Worm (Caenorhabditis elegans) whole organism, late embryonic: ENCODE measurements around the gene mes-2.

Source experiments
- elt-4 ChIP-seq: sonication (generic microtip); optimal IDR thresholded peaks from 2 replicates; lab custom pipeline; 2016; ENCODE audit warnings: missing genetic modification characterization, missing compliant biosample characterization
- hlh-8 ChIP-seq: sonication (generic microtip); optimal IDR thresholded peaks from 2 replicates; lab custom pipeline; 2016; ENCODE audit warnings: missing genotype, missing genetic modification characterization, missing compliant biosample characterization
- odd-2 ChIP-seq: sonication (generic microtip); optimal IDR thresholded peaks from 2 replicates; lab custom pipeline; 2017; ENCODE audit warnings: antibody characterized with exemption, mild to moderate bottlenecking, missing genetic modification characterization, missing compliant biosample characterization
- pag-3 ChIP-seq: sonication (generic microtip); optimal IDR thresholded peaks from 2 replicates; lab custom pipeline; 2016; ENCODE audit warnings: missing compliant biosample characterization, missing genetic modification characterization, borderline replicate concordance
- pat-9 ChIP-seq: fragments of 200-800 bp; sonication (Bioruptor generic); optimal IDR thresholded peaks from 2 replicates; lab custom pipeline; 2018; ENCODE audit warnings: mild to moderate bottlenecking, missing genetic modification characterization, moderate library complexity, missing compliant biosample characterization
- unc-86 ChIP-seq: sonication (generic microtip); optimal IDR thresholded peaks from 2 replicates; lab custom pipeline; 2016; ENCODE audit warnings: missing genetic modification characterization, missing compliant biosample characterization

DNA sequence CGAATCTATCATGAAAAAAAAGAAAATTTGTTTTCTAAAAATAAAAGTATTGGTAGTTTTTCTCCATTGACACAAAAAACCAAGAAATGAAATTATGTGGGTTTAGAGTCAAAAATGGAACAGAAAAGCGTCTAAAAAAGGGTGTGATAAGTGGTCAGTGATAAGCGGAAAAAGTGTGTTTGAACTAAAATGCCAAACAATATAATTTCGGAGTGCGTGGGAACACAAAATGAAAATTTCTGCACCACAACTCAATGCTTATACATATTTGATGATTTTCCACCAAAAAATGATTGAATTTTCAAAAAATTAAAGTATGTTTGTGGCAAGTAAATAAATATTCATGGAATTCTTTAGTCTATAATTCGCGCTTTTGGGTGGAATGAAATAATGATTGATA is 31.7 kb downstream of the mes-2 start:
- TF ChIP-seq pag-3 (no peak), elt-4 (tag; lab: Kevin White, UChicago) (no peak), unc-86 (tag; lab: Kevin White, UChicago) (no peak), pat-9 (tag; lab: Kevin White, UChicago) (no peak), odd-2 (no peak), hlh-8 (tag; lab: Kevin White, UChicago) (no peak)
